Worm (Caenorhabditis elegans) whole organism, L4 larva: Measurements from ENCODE around the gene K11G12.6.
A peak's percentile ranks its signal among the peaks of the same experiment; 100 is the strongest.

Experiments used
- F10B5.3 ChIP-seq: sonication (generic microtip); optimal IDR thresholded peaks from 2 replicates; lab custom pipeline; 2016; ENCODE audit warnings: mild to moderate bottlenecking, missing genetic modification characterization, missing compliant biosample characterization
- ZK546.5 ChIP-seq, 2 experiments: sonication (generic microtip); optimal IDR thresholded peaks; 2 replicates each; lab custom pipeline; 2017; ENCODE audit warnings: missing biosample characterization in 2 of 2, missing genetic modification characterization in 2 of 2
- ama-1 ChIP-seq: fragments of 150-350 bp; optimal IDR thresholded peaks from 2 replicates; lab custom pipeline; 2014; ENCODE audit warnings: inconsistent platforms, mixed read lengths
- ceh-44 ChIP-seq: fragments of 200-800 bp; sonication (Bioruptor generic); IDR thresholded peaks from 2 replicates; pipeline ENCODE4 v1.3.6; 2022; ENCODE audit warnings: missing genetic modification reagents, missing genetic modification characterization, missing compliant biosample characterization
- lin-13 ChIP-seq: fragments of 150-350 bp; optimal IDR thresholded peaks from 2 replicates; lab custom pipeline; 2014; ENCODE audit warnings: missing biosample characterization, missing genetic modification reagents, missing genetic modification characterization
- mdl-1 ChIP-seq, 2 experiments: fragments of 150-350 bp in 1 of 2; sonication (generic microtip) in 1 of 2; optimal IDR thresholded peaks; 2 replicates each; lab custom pipeline; 2014 to 2017; ENCODE audit warnings: missing biosample characterization in 2 of 2, missing genetic modification characterization in 2 of 2
- php-3 ChIP-seq: fragments of 200-800 bp; sonication (Bioruptor generic); IDR thresholded peaks from 2 replicates; pipeline ENCODE4 v1.3.6; 2022; ENCODE audit warnings: missing genetic modification reagents, missing genetic modification characterization, missing compliant biosample characterization
- unc-130 ChIP-seq: sonication (generic microtip); optimal IDR thresholded peaks from 2 replicates; lab custom pipeline; 2016; ENCODE audit warnings: missing genetic modification reagents, missing genetic modification characterization, missing compliant biosample characterization
- zag-1 ChIP-seq: fragments of 150-350 bp; optimal IDR thresholded peaks from 2 replicates; lab custom pipeline; 2014; ENCODE audit warnings: missing biosample characterization, missing genetic modification characterization

DNA sequence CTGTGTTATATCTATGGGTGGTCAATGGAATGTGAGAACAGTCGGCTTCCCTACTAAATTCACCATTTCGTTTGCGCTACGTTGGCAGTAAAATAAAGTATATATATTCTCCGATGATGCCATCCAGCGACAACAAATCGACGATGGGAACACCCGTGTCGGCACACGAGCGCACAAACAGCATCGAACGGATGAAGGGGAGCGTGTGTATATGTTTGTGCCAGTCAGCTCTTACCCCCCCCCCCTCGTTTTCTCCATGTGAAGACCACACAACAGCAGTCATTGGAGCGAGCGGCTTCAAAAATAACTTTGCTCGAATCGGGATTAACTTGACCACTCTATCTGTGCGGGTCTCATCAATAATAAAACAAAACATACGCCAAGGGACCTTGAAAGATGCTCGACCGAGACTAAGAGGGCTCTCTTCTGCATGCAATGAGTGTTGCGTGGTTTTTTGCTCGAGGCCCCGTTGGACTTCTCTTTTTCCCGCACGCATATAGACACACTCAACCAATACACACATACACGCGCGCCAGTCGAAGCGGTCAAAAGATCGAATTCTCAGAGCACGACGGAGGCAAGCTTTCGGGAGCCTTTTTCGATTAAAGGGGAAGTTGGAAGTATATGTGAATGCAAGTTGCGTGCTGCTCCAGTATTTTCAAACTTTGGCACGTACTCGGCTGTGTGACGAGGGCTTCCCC lies 11.0 kb upstream of the K11G12.6 start:
- no peak for TF ChIP-seq F10B5.3 (tag; lab: Kevin White, UChicago)
- TF ChIP-seq ama-1 (lab: Kevin White, UChicago) = no peak
- TF ChIP-seq php-3 (GFP tag; lab: Robert Waterston, UW) = no peak
- no peak for TF ChIP-seq zag-1 (tag; lab: Kevin White, UChicago)
- no peak for TF ChIP-seq lin-13
- TF ChIP-seq mdl-1 (tag; optimal IDR thresholded peaks at IDR 0.05; lab: Kevin White, UChicago) = peak in 1 of 2 experiments; percentile 87
- TF ChIP-seq unc-130 (GFP tag; lab: Kevin White, UChicago) = no peak
- no peak for TF ChIP-seq ZK546.5 (tag; optimal IDR thresholded peaks at IDR 0.05; lab: Kevin White, UChicago)
- TF ChIP-seq ceh-44 (GFP tag; lab: Robert Waterston, UW) = no peak
